Fruit fly (Drosophila melanogaster) whole organism, embryonic: ENCODE data around the gene CG45490.

Experiments used
- CG10274 ChIP-seq: fragments of 200-800 bp; sonication (Bioruptor generic); optimal IDR thresholded peaks from 3 replicates; lab custom pipeline; 2017; ENCODE audit warnings: missing biosample characterization, mild to moderate bottlenecking, missing genetic modification characterization
- CG10959 ChIP-seq: fragments of 200-800 bp; sonication (Bioruptor generic); IDR thresholded peaks from 2 replicates; pipeline ENCODE4 v1.3.6; 2022; ENCODE audit warnings: missing biosample characterization, missing genetic modification characterization
- CG12155 ChIP-seq: fragments of 200-800 bp; sonication (Bioruptor generic); optimal IDR thresholded peaks from 3 replicates; lab custom pipeline; 2016; ENCODE audit warnings: missing biosample characterization, missing genetic modification characterization
- CG12942 ChIP-seq: fragments of 200-800 bp; sonication (Bioruptor generic); optimal IDR thresholded peaks from 3 replicates; lab custom pipeline; 2016; ENCODE audit warnings: missing biosample characterization, missing genetic modification characterization
- CG13894 ChIP-seq: fragments of 200-800 bp; sonication (Bioruptor generic); optimal IDR thresholded peaks from 3 replicates; lab custom pipeline; 2018; ENCODE audit warnings: missing biosample characterization, mild to moderate bottlenecking, missing genetic modification characterization, moderate library complexity
- CG16815 ChIP-seq: fragments of 200-800 bp; sonication (Bioruptor generic); optimal IDR thresholded peaks from 3 replicates; lab custom pipeline; 2017; ENCODE audit warnings: missing biosample characterization, mild to moderate bottlenecking, missing genetic modification characterization
- CG1832 ChIP-seq: fragments of 200-800 bp; sonication (Bioruptor generic); optimal IDR thresholded peaks from 2 replicates; lab custom pipeline; 2017; ENCODE audit warnings: missing biosample characterization, mild to moderate bottlenecking, missing genetic modification characterization, inconsistent platforms
- CG2120 ChIP-seq: fragments of 200-800 bp; sonication (Bioruptor generic); optimal IDR thresholded peaks from 3 replicates; lab custom pipeline; 2016; ENCODE audit warnings: missing biosample characterization, missing genetic modification characterization
- CG2712 ChIP-seq: fragments of 200-800 bp; optimal IDR thresholded peaks from 3 replicates; lab custom pipeline; 2019; ENCODE audit warnings: missing biosample characterization, mild to moderate bottlenecking, missing genetic modification characterization, moderate library complexity
- CG30020 ChIP-seq: fragments of 200-800 bp; optimal IDR thresholded peaks from 2 replicates; lab custom pipeline; 2019; ENCODE audit warnings: missing biosample characterization, mild to moderate bottlenecking, missing genetic modification characterization, moderate library complexity
- CG3163 ChIP-seq: fragments of 200-800 bp; sonication (Bioruptor generic); optimal IDR thresholded peaks from 3 replicates; lab custom pipeline; 2016; ENCODE audit warnings: missing biosample characterization, missing genetic modification characterization
- CG4328 ChIP-seq: fragments of 200-800 bp; sonication (Bioruptor generic); optimal IDR thresholded peaks from 3 replicates; lab custom pipeline; 2017; ENCODE audit warnings: missing biosample characterization, missing genetic modification reagents, missing genetic modification characterization
- CG4404 ChIP-seq: fragments of 200-800 bp; sonication (Bioruptor generic); IDR thresholded peaks from 2 replicates; pipeline ENCODE4 v1.3.6; 2022; ENCODE audit warnings: missing biosample characterization, missing genetic modification characterization
- CG4707 ChIP-seq: fragments of 200-800 bp; sonication (Bioruptor generic); optimal IDR thresholded peaks from 2 replicates; lab custom pipeline; 2018; ENCODE audit warnings: missing biosample characterization, mild to moderate bottlenecking, missing genetic modification characterization, moderate library complexity
- CG4854 ChIP-seq: fragments of 200-800 bp; sonication (Bioruptor generic); optimal IDR thresholded peaks from 2 replicates; lab custom pipeline; 2016; ENCODE audit warnings: missing biosample characterization, missing genetic modification characterization, inconsistent platforms
- CG6791 ChIP-seq: fragments of 200-800 bp; sonication (Bioruptor generic); IDR thresholded peaks from 3 replicates; pipeline ENCODE4 v1.3.6; 2022; ENCODE audit warnings: missing biosample characterization, missing genetic modification characterization; ENCODE audit not compliant: partially characterized antibody
- CG7357 ChIP-seq: fragments of 200-800 bp; sonication (Bioruptor generic); IDR thresholded peaks from 3 replicates; pipeline ENCODE4 v1.3.6; 2022; ENCODE audit warnings: missing biosample characterization, missing genetic modification characterization
- CG8089 ChIP-seq: fragments of 200-800 bp; sonication (Bioruptor generic); optimal IDR thresholded peaks from 3 replicates; lab custom pipeline; 2016; ENCODE audit warnings: missing biosample characterization, missing genetic modification characterization
- CG8924 ChIP-seq: fragments of 200-800 bp; optimal IDR thresholded peaks from 3 replicates; lab custom pipeline; 2019; ENCODE audit warnings: missing biosample characterization, mild to moderate bottlenecking, missing genetic modification characterization, moderate library complexity
- Chrac-16 ChIP-seq: fragments of 200-800 bp; sonication (Bioruptor generic); optimal IDR thresholded peaks from 3 replicates; lab custom pipeline; 2016; ENCODE audit warnings: missing biosample characterization, missing genetic modification characterization
- Dip3 ChIP-seq: fragments of 200-800 bp; sonication (Bioruptor generic); optimal IDR thresholded peaks from 3 replicates; lab custom pipeline; 2016; ENCODE audit warnings: missing biosample characterization, missing genetic modification characterization
- Gug ChIP-seq: fragments of 200-800 bp; sonication (Bioruptor generic); IDR thresholded peaks from 4 replicates; pipeline ENCODE4 v1.3.6; 2022; ENCODE audit warnings: missing biosample characterization, missing genetic modification characterization
- HLH4C ChIP-seq: fragments of 200-800 bp; sonication (Bioruptor generic); IDR thresholded peaks from 3 replicates; pipeline ENCODE4 v1.3.6; 2022; ENCODE audit warnings: missing biosample characterization, missing genetic modification characterization; ENCODE audit not compliant: partially characterized antibody
- Myb ChIP-seq: fragments of 200-800 bp; sonication (Bioruptor generic); optimal IDR thresholded peaks from 2 replicates; lab custom pipeline; 2016; ENCODE audit warnings: missing biosample characterization, missing genetic modification characterization
- Oli ChIP-seq: fragments of 200-800 bp; sonication (Bioruptor generic); optimal IDR thresholded peaks from 2 replicates; lab custom pipeline; 2018; ENCODE audit warnings: missing biosample characterization, mild to moderate bottlenecking, missing genetic modification characterization, moderate library complexity
- Opbp ChIP-seq: fragments of 200-800 bp; sonication (Bioruptor generic); IDR thresholded peaks from 3 replicates; pipeline ENCODE4 v1.3.6; 2022; ENCODE audit warnings: missing biosample characterization, missing genetic modification characterization; ENCODE audit not compliant: partially characterized antibody
- Optix ChIP-seq: fragments of 200-800 bp; sonication (Bioruptor generic); IDR thresholded peaks from 3 replicates; pipeline ENCODE4 v1.3.6; 2022; ENCODE audit warnings: missing biosample characterization, missing genetic modification characterization
- Scr ChIP-seq: fragments of 200-800 bp; sonication (Bioruptor generic); IDR thresholded peaks from 2 replicates; pipeline ENCODE4 v1.3.6; 2022; ENCODE audit warnings: missing biosample characterization, missing genetic modification characterization; ENCODE audit not compliant: partially characterized antibody
- Xrp1 ChIP-seq: fragments of 200-800 bp; sonication (Bioruptor generic); IDR thresholded peaks from 2 replicates; pipeline ENCODE4 v1.3.6; 2022; ENCODE audit warnings: missing biosample characterization, missing genetic modification characterization
- az2 ChIP-seq: fragments of 200-800 bp; sonication (Bioruptor generic); optimal IDR thresholded peaks from 3 replicates; lab custom pipeline; 2016; ENCODE audit warnings: missing biosample characterization, missing genetic modification characterization
- bigmax ChIP-seq: fragments of 200-800 bp; sonication (Bioruptor generic); optimal IDR thresholded peaks from 2 replicates; lab custom pipeline; 2018; ENCODE audit warnings: missing biosample characterization, mild to moderate bottlenecking, missing genetic modification characterization
- br ChIP-seq: fragments of >200 bp; optimal IDR thresholded peaks from 2 replicates; lab custom pipeline; 2017
- da ChIP-seq: fragments of 200-800 bp; sonication (Bioruptor generic); optimal IDR thresholded peaks from 2 replicates; lab custom pipeline; 2016; ENCODE audit warnings: missing biosample characterization, missing genetic modification characterization
- dmrt11E ChIP-seq: fragments of 200-800 bp; sonication (Bioruptor generic); optimal IDR thresholded peaks from 3 replicates; lab custom pipeline; 2018; ENCODE audit warnings: missing biosample characterization, mild to moderate bottlenecking, missing genetic modification characterization, moderate library complexity
- fd3F ChIP-seq: fragments of 200-800 bp; sonication (Bioruptor generic); optimal IDR thresholded peaks from 2 replicates; lab custom pipeline; 2018; ENCODE audit warnings: missing biosample characterization, mild to moderate bottlenecking, missing genetic modification characterization, moderate library complexity
- fd96Cb ChIP-seq: fragments of 200-800 bp; sonication (Bioruptor generic); optimal IDR thresholded peaks from 2 replicates; lab custom pipeline; 2018; ENCODE audit warnings: missing biosample characterization, mild to moderate bottlenecking, missing genetic modification characterization, moderate library complexity
- gfzf ChIP-seq: fragments of 200-800 bp; sonication (Bioruptor generic); optimal IDR thresholded peaks from 2 replicates; lab custom pipeline; 2016; ENCODE audit warnings: missing biosample characterization, mild to moderate bottlenecking, missing genetic modification characterization, moderate library complexity
- gro ChIP-seq: fragments of 200-800 bp; sonication (Bioruptor generic); optimal IDR thresholded peaks from 2 replicates; lab custom pipeline; 2016; ENCODE audit warnings: missing biosample characterization, missing genetic modification characterization
- gsb-n ChIP-seq: fragments of 200-800 bp; sonication (Bioruptor generic); optimal IDR thresholded peaks from 3 replicates; lab custom pipeline; 2018; ENCODE audit warnings: missing biosample characterization, mild to moderate bottlenecking, missing genetic modification characterization
- hkb ChIP-seq, 2 experiments: fragments of 200-800 bp in 1 of 2; fragments of >200 bp in 1 of 2; sonication (Bioruptor generic) in 1 of 2; IDR thresholded peaks in 1 of 2; optimal IDR thresholded peaks in 1 of 2; 2 replicates each; pipeline versions ENCODE4 v1.3.6 to Lab custom; 2017 to 2022; ENCODE audit warnings: missing biosample characterization in 1 of 2, missing genetic modification characterization in 1 of 2
- peb ChIP-seq: fragments of 200-800 bp; sonication (Bioruptor generic); IDR thresholded peaks from 2 replicates; pipeline ENCODE4 v1.3.6; 2022; ENCODE audit warnings: missing biosample characterization, missing genetic modification characterization
- pfk ChIP-seq: fragments of 200-800 bp; sonication (Bioruptor generic); optimal IDR thresholded peaks from 2 replicates; lab custom pipeline; 2018; ENCODE audit warnings: missing biosample characterization, mild to moderate bottlenecking, missing genetic modification characterization, moderate library complexity
- repo ChIP-seq: fragments of 200-800 bp; sonication (Bioruptor generic); optimal IDR thresholded peaks from 2 replicates; lab custom pipeline; 2016; ENCODE audit warnings: missing biosample characterization, missing genetic modification characterization
- sug ChIP-seq: fragments of 200-800 bp; optimal IDR thresholded peaks from 2 replicates; lab custom pipeline; 2019; ENCODE audit warnings: missing biosample characterization, mild to moderate bottlenecking, missing genetic modification characterization, moderate library complexity
- tna ChIP-seq: fragments of 200-800 bp; sonication (Bioruptor generic); IDR thresholded peaks from 2 replicates; pipeline ENCODE4 v1.3.6; 2022; ENCODE audit warnings: missing biosample characterization, missing genetic modification characterization; ENCODE audit not compliant: partially characterized antibody
- unc-4 ChIP-seq: fragments of 200-800 bp; sonication (Bioruptor generic); IDR thresholded peaks from 2 replicates; pipeline ENCODE4 v1.3.6; 2022; ENCODE audit warnings: missing biosample characterization, missing genetic modification characterization; ENCODE audit not compliant: partially characterized antibody
- zf30C ChIP-seq: fragments of 200-800 bp; sonication (Bioruptor generic); optimal IDR thresholded peaks from 3 replicates; lab custom pipeline; 2018; ENCODE audit warnings: missing biosample characterization, mild to moderate bottlenecking, missing genetic modification characterization
- zfh2 ChIP-seq: fragments of 200-800 bp; sonication (Bioruptor generic); optimal IDR thresholded peaks from 2 replicates; lab custom pipeline; 2016; ENCODE audit warnings: missing biosample characterization, missing genetic modification characterization

The CG45490 gene

dm6 chrX:19886936-19887934, 46.9 kb downstream of the CG45490 start (continued):
- TF ChIP-seq CG1832 (GFP tag; lab: Kevin White, UChicago) (no peak), zf30C (peak; percentile 27), CG2712 (no peak), CG30020 (tag; lab: Kevin White, UChicago) (no peak), zfh2 (GFP tag; lab: Kevin White, UChicago) (no peak), Myb (GFP tag; lab: Kevin White, UChicago) (no peak), CG4707 (GFP tag; lab: Kevin White, UChicago) (peak; percentile 69), CG10274 (GFP tag; lab: Kevin White, UChicago) (no peak), gro (GFP tag; lab: Kevin White, UChicago) (no peak), gfzf (GFP tag; lab: Kevin White, UChicago) (no peak), CG8089 (GFP tag; lab: Kevin White, UChicago) (no peak), CG8924 (no peak), fd3F (GFP tag; lab: Kevin White, UChicago) (no peak), pfk (GFP tag; lab: Kevin White, UChicago) (no peak), br (no peak), sug (tag; lab: Kevin White, UChicago) (peak; percentile 9), CG12155 (GFP tag; lab: Kevin White, UChicago) (no peak), CG13894 (tag; lab: Kevin White, UChicago) (no peak), Chrac-16 (GFP tag; lab: Kevin White, UChicago) (no peak), CG7357 (GFP tag; lab: Robert Waterston, UW) (no peak), repo (no peak), az2 (GFP tag; lab: Kevin White, UChicago) (no peak), peb (GFP tag; lab: Robert Waterston, UW) (no peak), Xrp1 (GFP tag; lab: Robert Waterston, UW) (no peak), CG2120 (GFP tag; lab: Kevin White, UChicago) (peak; percentile 15), Dip3 (no peak), tna (no peak), Gug (GFP tag; lab: Robert Waterston, UW) (no peak), Scr (GFP tag; lab: Robert Waterston, UW) (no peak), HLH4C (GFP tag; lab: Robert Waterston, UW) (no peak), unc-4 (peak; percentile 41; the same call in 1 of the 2 replicates), hkb (optimal IDR thresholded peaks at IDR 0.05; lab: Kevin White, UChicago) (no peak), hkb (GFP tag; IDR thresholded peaks at IDR 0.05; lab: Robert Waterston, UW) (peak; percentile 28; the same call in 1 of the 2 replicates), CG4854 (GFP tag; lab: Kevin White, UChicago) (no peak), CG6791 (GFP tag; lab: Robert Waterston, UW) (no peak), Opbp (0 out of 3 replicates have a peak, but pooled peaks have one; percentile 10), CG4328 (GFP tag; lab: Kevin White, UChicago) (no peak), dmrt11E (tag; lab: Kevin White, UChicago) (no peak), CG4404 (GFP tag; lab: Robert Waterston, UW) (no peak), fd96Cb (tag; lab: Kevin White, UChicago) (no peak), CG10959 (GFP tag; lab: Robert Waterston, UW) (no peak), Optix (no peak), CG12942 (no peak), gsb-n (tag; lab: Kevin White, UChicago) (peak; percentile 33), da (GFP tag; lab: Kevin White, UChicago) (no peak), CG3163 (GFP tag; lab: Kevin White, UChicago) (peak; percentile 89), Oli (no peak), bigmax (no peak), CG16815 (GFP tag; lab: Kevin White, UChicago) (no peak)
